Worm (Caenorhabditis elegans): ENCODE measurements around the gene T01G1.4.

The T01G1.4 gene

DNA sequence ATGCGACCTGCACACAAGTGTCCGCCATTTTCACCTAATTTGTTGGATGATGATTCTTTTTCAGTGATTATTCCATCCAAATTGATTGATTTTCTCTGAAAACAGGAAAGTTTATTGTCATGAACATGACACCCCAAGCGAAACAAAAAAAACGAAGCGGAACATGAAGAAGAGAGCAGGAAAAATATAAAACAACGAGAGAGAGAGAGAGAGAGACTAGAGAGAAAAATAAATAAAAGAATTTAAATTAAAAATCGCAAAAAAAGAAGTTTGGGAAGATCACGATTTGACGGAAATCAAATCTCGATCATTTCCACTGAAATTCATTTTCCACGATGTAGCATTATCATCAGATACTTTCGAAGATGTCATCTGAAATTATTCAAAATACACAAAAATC, 1.5 kb downstream of the T01G1.4 start, which contains the start of gene klp-12:
klp-12 (minus strand) TSS at position 101 of the 400 bp plus-strand sequence.
- no peak for TF ChIP-seq ets-4 (GFP tag; optimal IDR thresholded peaks at IDR 0.05)
- no peak for TF ChIP-seq egl-44 (GFP tag; IDR thresholded peaks at IDR 0.05)
- no peak for TF ChIP-seq pbrm-1 (GFP tag; IDR thresholded peaks at IDR 0.05)
- TF ChIP-seq Y53G8AR.9 (GFP tag; conservative IDR thresholded peaks at IDR 0.05), result no peak
- no peak for TF ChIP-seq lin-54 (GFP tag; optimal IDR thresholded peaks at IDR 0.05)
- TF ChIP-seq ztf-22 (GFP tag; optimal IDR thresholded peaks at IDR 0.05), result no peak
- TF ChIP-seq Y67H2A.10 (GFP tag; conservative IDR thresholded peaks at IDR 0.05), result no peak
- TF ChIP-seq let-526 (GFP tag; IDR thresholded peaks at IDR 0.05), result no peak
- no peak for TF ChIP-seq K11D2.4 (GFP tag; IDR thresholded peaks at IDR 0.05)
- no peak for TF ChIP-seq lin-35 (GFP tag; optimal IDR thresholded peaks at IDR 0.05)
- TF ChIP-seq mcd-1 (GFP tag; IDR thresholded peaks at IDR 0.05), result no peak

DNA sequence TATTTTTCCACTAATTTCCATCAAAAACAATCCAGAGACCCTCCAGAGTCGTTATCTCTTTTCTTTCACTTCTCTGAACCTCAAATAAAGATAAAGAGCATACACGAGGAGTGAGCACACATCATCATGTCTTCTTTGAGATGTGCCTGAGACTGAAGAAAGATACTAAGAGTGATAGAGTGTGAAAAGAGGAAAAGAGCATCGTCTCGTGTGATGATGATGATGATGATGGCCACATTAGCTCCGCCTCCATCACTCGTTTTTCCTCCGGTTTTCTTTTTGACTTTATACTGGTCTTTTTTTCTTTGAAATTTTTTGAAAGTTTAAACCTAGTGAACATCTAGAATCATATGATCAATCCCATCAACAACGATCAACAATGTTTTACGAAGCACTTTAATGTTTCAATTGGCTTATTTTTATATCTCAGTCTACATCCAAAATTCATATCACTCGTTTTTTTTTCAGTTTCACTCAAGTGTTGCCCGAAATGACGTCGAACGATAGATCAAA, 7.3 kb downstream of the T01G1.4 start, which contains the start of gene T01G1.2:
T01G1.2 (plus strand) TSS at position 463 of the 513 bp plus-strand sequence.
- TF ChIP-seq nhr-90 (tag; optimal IDR thresholded peaks at IDR 0.05), result no peak
- TF ChIP-seq let-526 (GFP tag; IDR thresholded peaks at IDR 0.05), result no peak

- TF ChIP-seq unc-130 (GFP tag; optimal IDR thresholded peaks at IDR 0.05), result no peak
- TF ChIP-seq zfh-2 (GFP tag; conservative IDR thresholded peaks at IDR 0.05), result no peak
- TF ChIP-seq ztf-6 (GFP tag; IDR thresholded peaks at IDR 0.05), result no peak
- no peak for TF ChIP-seq nhr-120 (GFP tag; IDR thresholded peaks at IDR 0.05)
- TF ChIP-seq bed-1 (GFP tag; IDR thresholded peaks at IDR 0.05), result no peak
- TF ChIP-seq snpc-4 (GFP tag; optimal IDR thresholded peaks at IDR 0.05), result no peak
- TF ChIP-seq snpc-4 (tag; optimal IDR thresholded peaks at IDR 0.05), result no peak
- no peak for TF ChIP-seq lin-54 (GFP tag; optimal IDR thresholded peaks at IDR 0.05)
- no peak for TF ChIP-seq sea-2 (GFP tag; IDR thresholded peaks at IDR 0.05)
- no peak for TF ChIP-seq athp-1 (tag; optimal IDR thresholded peaks at IDR 0.05)
- TF ChIP-seq hmg-1.2 (GFP tag; IDR thresholded peaks at IDR 0.05), result no peak
- TF ChIP-seq somi-1 (GFP tag; optimal IDR thresholded peaks at IDR 0.05), result no peak
- TF ChIP-seq ccch-3 (GFP tag; optimal IDR thresholded peaks at IDR 0.05), result no peak
- no peak for TF ChIP-seq ceh-91 (GFP tag; IDR thresholded peaks at IDR 0.05)
- no peak for TF ChIP-seq unc-62 (GFP tag; optimal IDR thresholded peaks at IDR 0.05)
- no peak for TF ChIP-seq xnd-1 (tag; optimal IDR thresholded peaks at IDR 0.05)
- no peak for TF ChIP-seq hlh-12 (tag; optimal IDR thresholded peaks at IDR 0.05)
These were observed 8.5 kb downstream of the T01G1.4 start for ce11 chrIV:11352768-11353167.

DNA sequence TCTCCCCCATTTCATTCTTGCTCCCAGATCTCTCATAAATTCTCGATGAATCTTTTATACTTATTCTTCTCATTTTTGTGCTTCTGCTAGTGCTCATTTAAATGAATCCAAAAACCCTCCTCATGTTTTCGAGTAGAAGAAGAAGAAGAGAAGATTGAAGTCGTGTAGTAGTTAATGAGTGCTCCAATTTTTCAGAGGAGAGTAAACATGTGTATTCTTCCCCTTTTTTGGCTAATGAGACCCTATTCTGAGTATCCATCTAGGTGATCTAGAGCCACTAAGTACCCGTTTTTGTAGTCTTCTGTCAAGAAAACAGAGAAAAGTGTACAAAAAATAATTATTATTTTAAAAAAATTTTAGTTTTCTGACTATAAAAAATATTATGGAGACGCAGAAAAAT, 9.7 kb downstream of the T01G1.4 start:
- no peak for TF ChIP-seq sdz-38 (tag; optimal IDR thresholded peaks at IDR 0.05)

ce11 chrIV:11350809-11351208, 10.5 kb downstream of the T01G1.4 start:
- TF ChIP-seq lir-1 (GFP tag; conservative IDR thresholded peaks at IDR 0.05) (no peak), akir-1 (GFP tag; optimal IDR thresholded peaks at IDR 0.05) (no peak), F57C9.4 (tag; optimal IDR thresholded peaks at IDR 0.05) (no peak), nhr-90 (tag; optimal IDR thresholded peaks at IDR 0.05) (no peak), nfya-1 (tag; optimal IDR thresholded peaks at IDR 0.05; ENCODE audit: borderline replicate concordance, insufficient read depth) (no peak), dpl-1 (GFP tag; optimal IDR thresholded peaks at IDR 0.05) (no peak), bed-1 (GFP tag; IDR thresholded peaks at IDR 0.05) (no peak), hmg-20 (GFP tag; IDR thresholded peaks at IDR 0.05) (no peak), ceh-58 (GFP tag; IDR thresholded peaks at IDR 0.05) (no peak), zim-3 (tag; optimal IDR thresholded peaks at IDR 0.05) (no peak), bed-2 (GFP tag; IDR thresholded peaks at IDR 0.05) (no peak), T26A5.8 (tag; optimal IDR thresholded peaks at IDR 0.05) (no peak)

Measured in whole organism, young adult.